Worm (Caenorhabditis elegans): ENCODE measurements around the gene Y37E11AL.2.

DNA sequence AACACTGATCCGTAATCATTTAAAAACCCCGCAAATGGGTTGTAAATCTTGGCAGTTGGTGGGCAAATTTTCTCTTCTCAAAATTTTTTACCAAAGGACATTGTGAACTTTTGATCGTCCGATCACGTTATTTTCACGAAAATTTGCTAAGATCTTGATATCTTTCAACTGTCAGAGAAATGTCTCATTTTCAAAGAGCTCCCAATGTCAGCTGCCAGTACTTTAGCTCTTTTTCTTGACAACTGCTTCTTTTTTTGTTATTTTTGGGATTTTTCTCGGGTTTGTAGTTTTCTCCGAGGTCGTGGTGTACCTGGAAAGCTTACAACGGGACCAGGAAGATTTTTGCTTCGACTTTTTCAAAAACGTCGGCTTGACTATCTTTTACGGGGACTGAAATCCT, 42.4 kb upstream of the Y37E11AL.2 start:
- no peak for TF ChIP-seq aly-2 (tag; optimal IDR thresholded peaks at IDR 0.05)
- TF ChIP-seq unc-98 (GFP tag; IDR thresholded peaks at IDR 0.05), result peak; percentile 33; the same call in 1 of the 2 replicates
- TF ChIP-seq sptf-1 (tag; optimal IDR thresholded peaks at IDR 0.05), result no peak
- no peak for TF ChIP-seq pqm-1 (tag; optimal IDR thresholded peaks at IDR 0.05)
- TF ChIP-seq nhr-237 (tag; optimal IDR thresholded peaks at IDR 0.05), result no peak
- TF ChIP-seq efl-1 (optimal IDR thresholded peaks at IDR 0.05), result peak in 1 of 2 experiments; percentile 4
- TF ChIP-seq efl-1 (GFP tag; optimal IDR thresholded peaks at IDR 0.05 in 1 of 2), result no peak
- no peak for TF ChIP-seq ces-1 (GFP tag; optimal IDR thresholded peaks at IDR 0.05)
- no peak for TF ChIP-seq C04F5.9 (tag; optimal IDR thresholded peaks at IDR 0.05)
- TF ChIP-seq nhr-12 (tag; optimal IDR thresholded peaks at IDR 0.05), result no peak
